Worm (Caenorhabditis elegans) whole organism, young adult: ENCODE data around the gene kel-1.

Experiments used
- K12H6.12 ChIP-seq: fragments of 200-800 bp; sonication (Bioruptor generic); optimal IDR thresholded peaks from 2 replicates; lab custom pipeline; 2018; ENCODE audit warnings: mild to moderate bottlenecking, missing genetic modification characterization, missing compliant biosample characterization
- attf-5 ChIP-seq: fragments of 200-800 bp; sonication (Bioruptor generic); optimal IDR thresholded peaks from 2 replicates; lab custom pipeline; 2018; ENCODE audit warnings: mild to moderate bottlenecking, missing genetic modification characterization, missing compliant biosample characterization
- bed-2 ChIP-seq: fragments of 200-800 bp; sonication (Bioruptor generic); IDR thresholded peaks from 2 replicates; pipeline ENCODE4 v1.3.6; 2022; ENCODE audit warnings: missing genetic modification reagents, missing genetic modification characterization, missing compliant biosample characterization
- ceh-27 ChIP-seq: fragments of 200-800 bp; sonication (Bioruptor generic); optimal IDR thresholded peaks from 2 replicates; lab custom pipeline; 2018; ENCODE audit warnings: mild to moderate bottlenecking, missing genetic modification characterization, moderate library complexity, missing compliant biosample characterization
- lsl-1 ChIP-seq: fragments of 200-800 bp; sonication (Bioruptor generic); optimal IDR thresholded peaks from 2 replicates; lab custom pipeline; 2018; ENCODE audit warnings: mild to moderate bottlenecking, missing genetic modification characterization, moderate library complexity, missing compliant biosample characterization
- madf-6 ChIP-seq: fragments of 200-800 bp; sonication (Bioruptor generic); IDR thresholded peaks from 2 replicates; pipeline ENCODE4 v1.3.6; 2022; ENCODE audit warnings: missing genetic modification reagents, missing genetic modification characterization, missing compliant biosample characterization
- pbrm-1 ChIP-seq: fragments of 200-800 bp; sonication (Bioruptor generic); IDR thresholded peaks from 2 replicates; pipeline ENCODE4 v1.3.6; 2022; ENCODE audit warnings: missing genetic modification reagents, missing genetic modification characterization, missing compliant biosample characterization
- snpc-3.4 ChIP-seq: sonication (generic microtip); optimal IDR thresholded peaks from 2 replicates; lab custom pipeline; 2017; ENCODE audit warnings: missing genetic modification characterization, mild to moderate bottlenecking, missing compliant biosample characterization, antibody characterized with exemption, moderate library complexity, missing genotype, missing genetic modification reagents
- snpc-4 ChIP-seq, 5 experiments: fragments of 150-350 bp in 1 of 5; sonication (generic microtip) in 4 of 5; optimal IDR thresholded peaks; 2 replicates each; lab custom pipeline; 2014 to 2018; ENCODE audit warnings: missing genetic modification characterization in 5 of 5, missing biosample characterization in 3 of 5, antibody characterized with exemption in 2 of 5, mild to moderate bottlenecking in 2 of 5, missing compliant biosample characterization in 2 of 5, missing genotype in 2 of 5, moderate library complexity in 2 of 5, missing genetic modification reagents in 1 of 5

DNA sequence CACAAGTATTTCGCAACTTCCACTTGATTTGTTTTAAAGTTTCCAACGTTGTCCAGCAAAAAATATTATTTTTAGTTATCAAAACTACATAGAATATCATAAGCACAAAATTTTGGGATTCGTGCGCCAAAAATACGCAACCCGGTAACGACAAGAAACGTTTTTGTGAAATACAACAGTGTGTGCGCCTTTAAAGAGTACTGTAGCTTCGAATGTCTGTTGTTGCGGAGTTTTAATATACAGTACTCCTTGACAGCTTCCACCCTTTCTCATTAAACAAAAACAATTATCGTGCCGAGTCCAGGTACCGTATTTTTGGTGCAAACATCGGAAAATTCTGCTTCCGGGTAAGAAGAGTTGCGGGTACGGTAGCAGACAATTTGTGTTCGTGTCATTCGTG lies 8.5 kb upstream of the kel-1 start:
- TF ChIP-seq lsl-1 (GFP tag; lab: Kevin White, UChicago) (peak; percentile 91), madf-6 (GFP tag; lab: Robert Waterston, UW) (peak; percentile 42; the same call in 1 of the 2 replicates), ceh-27 (GFP tag; lab: Kevin White, UChicago) (no peak), snpc-3.4 (tag; lab: Kevin White, UChicago) (no peak), bed-2 (GFP tag; lab: Robert Waterston, UW) (no peak), attf-5 (GFP tag; lab: Kevin White, UChicago) (no peak), snpc-4 (GFP tag; optimal IDR thresholded peaks at IDR 0.05; lab: Kevin White, UChicago) (no peak), snpc-4 (tag; optimal IDR thresholded peaks at IDR 0.05; lab: Kevin White, UChicago) (no peak), K12H6.12 (tag; lab: Kevin White, UChicago) (no peak), pbrm-1 (no peak)
